Worm (Caenorhabditis elegans) whole organism, young adult: ENCODE measurements around the gene C18E9.9.

Source experiments
- F39B2.1 ChIP-seq: fragments of 200-800 bp; sonication (Bioruptor generic); IDR thresholded peaks from 2 replicates; pipeline ENCODE4 v1.3.6; 2022; ENCODE audit warnings: missing genetic modification reagents, missing genetic modification characterization, missing compliant biosample characterization
- attf-6 ChIP-seq: fragments of 200-800 bp; sonication (Bioruptor generic); IDR thresholded peaks from 2 replicates; pipeline ENCODE4 v1.3.6; 2022; ENCODE audit warnings: missing genetic modification reagents, missing genetic modification characterization, missing compliant biosample characterization
- ccch-3 ChIP-seq: fragments of 200-800 bp; sonication (Bioruptor generic); optimal IDR thresholded peaks from 2 replicates; lab custom pipeline; 2018; ENCODE audit warnings: mild to moderate bottlenecking, missing genetic modification characterization, missing compliant biosample characterization
- cebp-1 ChIP-seq, 2 experiments: fragments of 200-800 bp in 1 of 2; sonication (Bioruptor generic) in 1 of 2; sonication (generic microtip) in 1 of 2; IDR thresholded peaks in 1 of 2; optimal IDR thresholded peaks in 1 of 2; 2 replicates each; pipeline versions ENCODE4 v1.3.6 to Lab custom; 2017 to 2022; ENCODE audit warnings: missing compliant biosample characterization in 2 of 2, missing genetic modification characterization in 2 of 2, mild to moderate bottlenecking in 1 of 2, missing genetic modification reagents in 1 of 2, moderate library complexity in 1 of 2
- efl-1 ChIP-seq: fragments of 150-350 bp; optimal IDR thresholded peaks from 2 replicates; lab custom pipeline; 2014; ENCODE audit warnings: missing biosample characterization, missing genetic modification reagents, missing genetic modification characterization
- ets-4 ChIP-seq: fragments of 200-800 bp; sonication (Bioruptor generic); optimal IDR thresholded peaks from 2 replicates; lab custom pipeline; 2018; ENCODE audit warnings: mild to moderate bottlenecking, missing genetic modification characterization, missing compliant biosample characterization
- madf-10 ChIP-seq: sonication (generic microtip); optimal IDR thresholded peaks from 2 replicates; lab custom pipeline; 2016; ENCODE audit warnings: mild to moderate bottlenecking, missing genetic modification characterization, missing compliant biosample characterization
- mes-4 ChIP-seq: sonication (generic microtip); optimal IDR thresholded peaks from 2 replicates; lab custom pipeline; 2016; ENCODE audit warnings: missing genotype, missing genetic modification characterization, missing compliant biosample characterization
- pha-4 ChIP-seq: fragments of 150-350 bp; sonication (generic microtip); optimal IDR thresholded peaks from 2 replicates; lab custom pipeline; 2014; ENCODE audit warnings: missing biosample characterization, missing genetic modification reagents, missing genetic modification characterization
- rcor-1 ChIP-seq: fragments of 200-800 bp; sonication (Bioruptor generic); IDR thresholded peaks from 2 replicates; pipeline ENCODE4 v1.3.6; 2022; ENCODE audit warnings: missing genetic modification reagents, missing genetic modification characterization, missing compliant biosample characterization
- tbx-9 ChIP-seq: sonication (generic microtip); optimal IDR thresholded peaks from 2 replicates; lab custom pipeline; 2016; ENCODE audit warnings: borderline replicate concordance, missing genetic modification characterization, inconsistent platforms, missing compliant biosample characterization
- unc-62 ChIP-seq: fragments of 150-350 bp; optimal IDR thresholded peaks from 2 replicates; lab custom pipeline; 2014; ENCODE audit warnings: missing biosample characterization, missing genetic modification reagents, missing genetic modification characterization

ce11 chrII:9013341-9013740, 24.0 kb upstream of the C18E9.9 start:
- TF ChIP-seq rcor-1 (GFP tag; lab: Robert Waterston, UW) = no peak
- no peak for TF ChIP-seq mes-4
- no peak for TF ChIP-seq tbx-9 (tag; lab: Kevin White, UChicago)
- no peak for TF ChIP-seq F39B2.1 (GFP tag; lab: Robert Waterston, UW)
- TF ChIP-seq unc-62 (GFP tag; lab: Kevin White, UChicago) = no peak
- TF ChIP-seq cebp-1 (GFP tag; IDR thresholded peaks at IDR 0.05; lab: Robert Waterston, UW) = no peak
- TF ChIP-seq cebp-1 (tag; optimal IDR thresholded peaks at IDR 0.05; lab: Kevin White, UChicago) = no peak
- no peak for TF ChIP-seq attf-6 (GFP tag; lab: Robert Waterston, UW)
- TF ChIP-seq pha-4 = no peak
- no peak for TF ChIP-seq efl-1 (GFP tag; lab: Kevin White, UChicago)
- TF ChIP-seq ets-4 (GFP tag; lab: Kevin White, UChicago) = no peak
- no peak for TF ChIP-seq ccch-3 (GFP tag; lab: Kevin White, UChicago)
- TF ChIP-seq madf-10 (tag; lab: Kevin White, UChicago) = no peak
